Worm (Caenorhabditis elegans) whole organism, L3 larva: Measurements from ENCODE around the gene nhr-5.

Experiments
- ceh-16 ChIP-seq: sonication (generic microtip); optimal IDR thresholded peaks from 2 replicates; lab custom pipeline; 2017; ENCODE audit warnings: missing biosample characterization, missing genetic modification characterization
- ceh-28 ChIP-seq: fragments of 150-350 bp; optimal IDR thresholded peaks from 2 replicates; lab custom pipeline; 2014; ENCODE audit warnings: missing biosample characterization, missing genetic modification reagents, missing genetic modification characterization
- ceh-82 ChIP-seq: fragments of 150-350 bp; optimal IDR thresholded peaks from 2 replicates; lab custom pipeline; 2014; ENCODE audit warnings: missing biosample characterization, missing genetic modification characterization
- elt-2 ChIP-seq: sonication (generic microtip); optimal IDR thresholded peaks from 2 replicates; lab custom pipeline; 2016; ENCODE audit warnings: missing genetic modification reagents, mild to moderate bottlenecking, missing genetic modification characterization, missing compliant biosample characterization
- hmg-11 ChIP-seq: sonication (generic microtip); optimal IDR thresholded peaks from 2 replicates; lab custom pipeline; 2016; ENCODE audit warnings: missing genetic modification characterization, missing compliant biosample characterization
- jun-1 ChIP-seq: fragments of 150-350 bp; optimal IDR thresholded peaks from 2 replicates; lab custom pipeline; 2014; ENCODE audit warnings: missing biosample characterization, missing genetic modification reagents, missing genetic modification characterization
- nhr-12 ChIP-seq: fragments of 150-350 bp; optimal IDR thresholded peaks from 2 replicates; lab custom pipeline; 2014; ENCODE audit warnings: missing biosample characterization, missing genetic modification characterization
- nhr-76 ChIP-seq: fragments of 150-350 bp; sonication (generic microtip); optimal IDR thresholded peaks from 5 replicates; lab custom pipeline; 2014; ENCODE audit warnings: missing biosample characterization, missing genetic modification characterization
- nhr-77 ChIP-seq: fragments of 150-350 bp; optimal IDR thresholded peaks from 2 replicates; lab custom pipeline; 2014; ENCODE audit warnings: missing biosample characterization, missing genetic modification characterization
- snpc-4 ChIP-seq: fragments of 150-350 bp; optimal IDR thresholded peaks from 2 replicates; lab custom pipeline; 2014; ENCODE audit warnings: missing biosample characterization, missing genetic modification characterization
- tbx-2 ChIP-seq: sonication (generic microtip); optimal IDR thresholded peaks from 2 replicates; lab custom pipeline; 2016; ENCODE audit warnings: mild to moderate bottlenecking, missing genetic modification characterization, missing compliant biosample characterization
- unc-62 ChIP-seq: fragments of 150-350 bp; sonication (generic microtip); optimal IDR thresholded peaks from 4 replicates; lab custom pipeline; 2014; ENCODE audit warnings: missing biosample characterization, missing genetic modification reagents, missing genetic modification characterization

- TF ChIP-seq ceh-28 = no peak
- no peak for TF ChIP-seq tbx-2 (tag; lab: Kevin White, UChicago)
- no peak for TF ChIP-seq elt-2
- TF ChIP-seq unc-62 (GFP tag; lab: Kevin White, UChicago) = no peak
- no peak for TF ChIP-seq ceh-82 (tag; lab: Kevin White, UChicago)
- TF ChIP-seq jun-1 (tag; lab: Kevin White, UChicago) = no peak
- no peak for TF ChIP-seq nhr-77 (tag; lab: Kevin White, UChicago)
- no peak for TF ChIP-seq nhr-12 (tag; lab: Kevin White, UChicago)
- TF ChIP-seq ceh-16 (tag; lab: Kevin White, UChicago) = no peak
- TF ChIP-seq snpc-4 (tag; lab: Kevin White, UChicago) = no peak
- no peak for TF ChIP-seq nhr-76 (tag; lab: Kevin White, UChicago)
- TF ChIP-seq hmg-11 (tag; lab: Kevin White, UChicago) = no peak
Measured at ce11 chrIV:15441308-15441707, 41.2 kb downstream of the nhr-5 start, which contains the start of gene Y73F8A.22.
